Fruit fly (Drosophila melanogaster) whole organism, embryonic: ENCODE results near the gene Psn.

Experiments
- CG12104 ChIP-seq: fragments of 200-800 bp; sonication (Bioruptor generic); optimal IDR thresholded peaks from 3 replicates; lab custom pipeline; 2016; ENCODE audit warnings: missing biosample characterization, missing genetic modification characterization
- CG1233 ChIP-seq: fragments of 200-800 bp; sonication (Bioruptor generic); optimal IDR thresholded peaks from 4 replicates; lab custom pipeline; 2018; ENCODE audit warnings: missing biosample characterization, mild to moderate bottlenecking, missing genetic modification characterization
- CG12769 ChIP-seq: fragments of 200-800 bp; sonication (Bioruptor generic); optimal IDR thresholded peaks from 2 replicates; lab custom pipeline; 2019; ENCODE audit warnings: missing biosample characterization, mild to moderate bottlenecking, missing genetic modification characterization, moderate library complexity
- CG13424 ChIP-seq: fragments of 200-800 bp; sonication (Bioruptor generic); optimal IDR thresholded peaks from 2 replicates; lab custom pipeline; 2019; ENCODE audit warnings: missing biosample characterization, mild to moderate bottlenecking, missing genetic modification characterization, moderate library complexity
- CG14014 ChIP-seq: fragments of 200-800 bp; sonication (Bioruptor generic); IDR thresholded peaks from 2 replicates; pipeline ENCODE4 v1.3.6; 2022; ENCODE audit warnings: missing biosample characterization, missing genetic modification characterization
- CG14710 ChIP-seq: fragments of 200-800 bp; sonication (Bioruptor generic); optimal IDR thresholded peaks from 3 replicates; lab custom pipeline; 2019; ENCODE audit warnings: missing biosample characterization, mild to moderate bottlenecking, missing genetic modification characterization, moderate library complexity
- CG15073 ChIP-seq: fragments of 200-800 bp; sonication (Bioruptor generic); optimal IDR thresholded peaks from 2 replicates; lab custom pipeline; 2016; ENCODE audit warnings: missing biosample characterization, missing genetic modification characterization
- CG15479 ChIP-seq: fragments of 200-800 bp; sonication (Bioruptor generic); optimal IDR thresholded peaks from 3 replicates; lab custom pipeline; 2019; ENCODE audit warnings: missing biosample characterization, mild to moderate bottlenecking, missing genetic modification characterization, moderate library complexity
- CG15514 ChIP-seq: fragments of 200-800 bp; sonication (Bioruptor generic); optimal IDR thresholded peaks from 3 replicates; lab custom pipeline; 2017; ENCODE audit warnings: missing biosample characterization, missing genetic modification characterization, mild to moderate bottlenecking, moderate library complexity, missing genetic modification reagents
- CG1602 ChIP-seq: fragments of 200-800 bp; sonication (Bioruptor generic); optimal IDR thresholded peaks from 3 replicates; lab custom pipeline; 2016; ENCODE audit warnings: missing biosample characterization, missing genetic modification characterization
- CG2116 ChIP-seq: fragments of 200-800 bp; sonication (Bioruptor generic); optimal IDR thresholded peaks from 3 replicates; lab custom pipeline; 2018; ENCODE audit warnings: missing biosample characterization, mild to moderate bottlenecking, missing genetic modification characterization
- CG2120 ChIP-seq: fragments of 200-800 bp; sonication (Bioruptor generic); optimal IDR thresholded peaks from 3 replicates; lab custom pipeline; 2016; ENCODE audit warnings: missing biosample characterization, missing genetic modification characterization
- CG2129 ChIP-seq: fragments of 200-800 bp; sonication (Bioruptor generic); IDR thresholded peaks from 2 replicates; pipeline ENCODE4 v1.3.6; 2022; ENCODE audit warnings: missing biosample characterization, missing genetic modification characterization; ENCODE audit not compliant: partially characterized antibody
- CG33213 ChIP-seq: fragments of 200-800 bp; sonication (Bioruptor generic); optimal IDR thresholded peaks from 3 replicates; lab custom pipeline; 2016; ENCODE audit warnings: missing biosample characterization, missing genetic modification characterization
- CG6654 ChIP-seq: fragments of 200-800 bp; sonication (Bioruptor generic); optimal IDR thresholded peaks from 2 replicates; lab custom pipeline; 2017; ENCODE audit warnings: missing biosample characterization, mild to moderate bottlenecking, missing genetic modification characterization
- CG6689 ChIP-seq: fragments of 200-800 bp; sonication (Bioruptor generic); IDR thresholded peaks from 2 replicates; pipeline ENCODE4 v1.3.6; 2022; ENCODE audit warnings: missing biosample characterization, missing genetic modification characterization
- CG6813 ChIP-seq: fragments of 200-800 bp; sonication (Bioruptor generic); optimal IDR thresholded peaks from 2 replicates; lab custom pipeline; 2017; ENCODE audit warnings: missing biosample characterization, missing genetic modification characterization, mild to moderate bottlenecking, moderate library complexity, missing genetic modification reagents
- CG7556 ChIP-seq: fragments of 200-800 bp; sonication (Bioruptor generic); optimal IDR thresholded peaks from 2 replicates; lab custom pipeline; 2017; ENCODE audit warnings: missing biosample characterization, mild to moderate bottlenecking, missing genetic modification characterization
- CG8290 ChIP-seq, 3 experiments: fragments of 200-800 bp; sonication (Bioruptor generic); optimal IDR thresholded peaks; 2 replicates each; lab custom pipeline; 2016 to 2019; ENCODE audit warnings: missing biosample characterization in 3 of 3, missing genetic modification characterization in 3 of 3, mild to moderate bottlenecking in 2 of 3, moderate library complexity in 1 of 3
- CG9609 ChIP-seq: fragments of 200-800 bp; sonication (Bioruptor generic); optimal IDR thresholded peaks from 3 replicates; lab custom pipeline; 2016; ENCODE audit warnings: missing biosample characterization, missing genetic modification characterization
- CHES-1-like ChIP-seq: fragments of 200-800 bp; sonication (Bioruptor generic); optimal IDR thresholded peaks from 2 replicates; lab custom pipeline; 2016; ENCODE audit warnings: missing biosample characterization, missing genetic modification characterization
- CoRest ChIP-seq: fragments of 200-800 bp; sonication (Bioruptor generic); optimal IDR thresholded peaks from 3 replicates; lab custom pipeline; 2018; ENCODE audit warnings: missing biosample characterization, mild to moderate bottlenecking, missing genetic modification characterization, moderate library complexity
- D ChIP-seq, 2 experiments: fragments of 200-800 bp in 1 of 2; fragments of >200 bp in 1 of 2; sonication (Bioruptor generic) in 1 of 2; optimal IDR thresholded peaks; 2 replicates in 1 of 2; 3 replicates in 1 of 2; lab custom pipeline; 2017; ENCODE audit warnings: mild to moderate bottlenecking in 1 of 2, missing biosample characterization in 1 of 2, missing genetic modification characterization in 1 of 2, missing genetic modification reagents in 1 of 2
- GATAe ChIP-seq: fragments of 200-800 bp; sonication (Bioruptor generic); conservative IDR thresholded peaks from 2 replicates; pipeline ENCODE4 v1.3.6; 2022; ENCODE audit warnings: missing biosample characterization, missing genetic modification characterization
- Hey ChIP-seq: fragments of 200-800 bp; sonication (Bioruptor generic); optimal IDR thresholded peaks from 3 replicates; lab custom pipeline; 2018; ENCODE audit warnings: missing biosample characterization, mild to moderate bottlenecking, missing genetic modification characterization
- MBD-R2 ChIP-seq: fragments of 200-800 bp; sonication (Bioruptor generic); IDR thresholded peaks from 2 replicates; pipeline ENCODE4 v1.3.6; 2022; ENCODE audit warnings: missing biosample characterization, missing genetic modification characterization
- MTF-1 ChIP-seq: fragments of 200-800 bp; sonication (Bioruptor generic); optimal IDR thresholded peaks from 2 replicates; lab custom pipeline; 2018; ENCODE audit warnings: missing biosample characterization, mild to moderate bottlenecking, missing genetic modification characterization, borderline replicate concordance
- Nf-YA ChIP-seq: fragments of 200-800 bp; sonication (Bioruptor generic); IDR thresholded peaks from 2 replicates; pipeline ENCODE4 v1.3.6; 2022; ENCODE audit warnings: missing biosample characterization, missing genetic modification characterization
- Sox100B ChIP-seq: fragments of 200-800 bp; sonication (Bioruptor generic); optimal IDR thresholded peaks from 3 replicates; lab custom pipeline; 2018; ENCODE audit warnings: missing biosample characterization, mild to moderate bottlenecking, missing genetic modification characterization
- Spps ChIP-seq: fragments of 200-800 bp; sonication (Bioruptor generic); optimal IDR thresholded peaks from 2 replicates; lab custom pipeline; 2018; ENCODE audit warnings: missing biosample characterization, mild to moderate bottlenecking, missing genetic modification characterization
- Sry-β ChIP-seq: fragments of 200-800 bp; sonication (Bioruptor generic); optimal IDR thresholded peaks from 2 replicates; lab custom pipeline; 2018; ENCODE audit warnings: missing biosample characterization, mild to moderate bottlenecking, missing genetic modification characterization, moderate library complexity
- Taf1 ChIP-seq: fragments of 200-800 bp; sonication (Bioruptor generic); IDR thresholded peaks from 2 replicates; pipeline ENCODE4 v1.3.6; 2022; ENCODE audit warnings: missing biosample characterization, missing genetic modification characterization
- amos ChIP-seq: fragments of 200-800 bp; sonication (Bioruptor generic); IDR thresholded peaks from 2 replicates; pipeline ENCODE4 v1.3.6; 2022; ENCODE audit warnings: missing biosample characterization, missing genetic modification characterization; ENCODE audit not compliant: partially characterized antibody
- crp ChIP-seq, 2 experiments: fragments of 200-800 bp; sonication (Bioruptor generic); optimal IDR thresholded peaks; 2 replicates in 1 of 2; 3 replicates in 1 of 2; lab custom pipeline; 2017; ENCODE audit warnings: missing biosample characterization in 2 of 2, missing genetic modification characterization in 2 of 2, mild to moderate bottlenecking in 1 of 2, moderate library complexity in 1 of 2
- gfzf ChIP-seq: fragments of 200-800 bp; sonication (Bioruptor generic); optimal IDR thresholded peaks from 2 replicates; lab custom pipeline; 2016; ENCODE audit warnings: missing biosample characterization, mild to moderate bottlenecking, missing genetic modification characterization, moderate library complexity
- gsb ChIP-seq: fragments of 200-800 bp; sonication (Bioruptor generic); IDR thresholded peaks from 2 replicates; pipeline ENCODE4 v1.3.6; 2022; ENCODE audit warnings: missing biosample characterization, missing genetic modification characterization
- ind ChIP-seq: fragments of 200-800 bp; sonication (Bioruptor generic); optimal IDR thresholded peaks from 3 replicates; lab custom pipeline; 2016; ENCODE audit warnings: missing biosample characterization, missing genetic modification characterization
- knrl ChIP-seq: fragments of 200-800 bp; sonication (Bioruptor generic); IDR thresholded peaks from 3 replicates; pipeline ENCODE4 v1.3.6; 2022; ENCODE audit warnings: missing biosample characterization, missing genetic modification characterization; ENCODE audit not compliant: partially characterized antibody
- nmo ChIP-seq: fragments of 200-800 bp; sonication (Bioruptor generic); optimal IDR thresholded peaks from 2 replicates; lab custom pipeline; 2018; ENCODE audit warnings: missing biosample characterization, mild to moderate bottlenecking, missing genetic modification characterization, moderate library complexity
- pb ChIP-seq: fragments of 200-800 bp; sonication (Bioruptor generic); optimal IDR thresholded peaks from 3 replicates; lab custom pipeline; 2016; ENCODE audit warnings: missing biosample characterization, missing genetic modification characterization
- phol ChIP-seq: fragments of 200-800 bp; sonication (Bioruptor generic); optimal IDR thresholded peaks from 3 replicates; lab custom pipeline; 2018; ENCODE audit warnings: missing biosample characterization, mild to moderate bottlenecking, missing genetic modification characterization, moderate library complexity
- ranshi ChIP-seq: fragments of 200-800 bp; sonication (Bioruptor generic); IDR thresholded peaks from 2 replicates; pipeline ENCODE4 v1.3.6; 2022; ENCODE audit warnings: missing biosample characterization, missing genetic modification characterization
- schlank ChIP-seq: fragments of 200-800 bp; sonication (Bioruptor generic); optimal IDR thresholded peaks from 2 replicates; lab custom pipeline; 2018; ENCODE audit warnings: missing biosample characterization, mild to moderate bottlenecking, missing genetic modification characterization
- slou ChIP-seq: fragments of 200-800 bp; sonication (Bioruptor generic); optimal IDR thresholded peaks from 3 replicates; lab custom pipeline; 2016; ENCODE audit warnings: missing biosample characterization, missing genetic modification characterization

Psn gene

DNA sequence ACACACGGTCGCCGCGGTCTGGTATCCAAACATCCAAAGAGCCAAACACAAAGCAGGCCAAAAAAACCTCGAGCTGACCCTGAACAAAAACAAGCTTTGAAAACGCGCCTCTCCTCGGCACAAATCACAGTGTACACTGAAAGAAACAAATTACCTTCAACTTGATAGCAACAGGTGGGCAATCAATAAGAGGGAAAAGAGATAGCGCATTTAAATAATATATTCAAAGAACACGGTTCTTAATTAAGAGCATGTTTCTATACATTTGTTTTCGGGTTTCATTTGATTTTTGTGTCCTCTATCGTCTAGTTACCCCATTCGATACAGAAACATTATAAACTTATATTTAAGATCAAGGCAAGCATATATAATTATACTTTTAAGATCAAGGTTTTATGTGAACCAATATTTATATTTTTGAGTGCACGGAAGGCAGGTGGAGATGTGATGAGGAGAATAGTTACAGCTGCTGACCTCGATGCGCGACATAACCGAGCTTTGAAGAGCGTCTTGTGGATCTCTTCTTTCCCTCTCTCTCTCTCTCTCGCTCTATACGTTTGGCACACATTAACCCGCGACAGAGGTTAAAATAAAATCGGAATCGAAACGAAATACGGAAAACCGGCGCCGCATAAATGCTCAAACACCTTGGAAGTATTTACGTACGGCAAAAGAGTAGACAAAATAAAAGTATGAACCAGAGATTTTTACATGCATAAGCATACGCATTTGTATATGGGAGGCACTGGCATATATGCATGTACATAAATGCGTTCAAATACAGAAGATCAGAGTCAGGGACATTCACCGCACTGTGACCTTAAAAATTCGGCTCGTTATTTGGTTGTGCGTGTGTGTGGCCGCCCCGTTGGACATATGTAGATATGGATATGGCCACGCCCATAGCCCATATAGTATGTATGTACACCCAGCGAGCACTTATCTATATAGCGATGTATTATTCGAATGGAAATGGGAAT, 33.7 kb upstream of the Psn start (continued):
- TF ChIP-seq D (optimal IDR thresholded peaks at IDR 0.05; lab: Kevin White, UChicago): no peak
- peak; percentile 77 for TF ChIP-seq D (GFP tag; optimal IDR thresholded peaks at IDR 0.05; lab: Kevin White, UChicago)
- no peak for TF ChIP-seq gfzf (GFP tag; lab: Kevin White, UChicago)
- peak; percentile 56 for TF ChIP-seq CG12769 (tag; lab: Kevin White, UChicago)
- TF ChIP-seq crp (GFP tag; optimal IDR thresholded peaks at IDR 0.05; lab: Kevin White, UChicago): peak in 1 of 2 experiments; percentile 50
- TF ChIP-seq CG2129 (GFP tag; lab: Robert Waterston, UW): no peak
- TF ChIP-seq CG15073 (GFP tag; lab: Kevin White, UChicago): no peak
- peak; percentile 83 for TF ChIP-seq CG14710 (tag; lab: Kevin White, UChicago)
- peak; percentile 85 for TF ChIP-seq ind (GFP tag; lab: Kevin White, UChicago)
- TF ChIP-seq CG12104: peak; percentile 81
- peak; percentile 92 for TF ChIP-seq CG7556 (GFP tag; lab: Kevin White, UChicago)
- TF ChIP-seq CG13424 (tag; lab: Kevin White, UChicago): peak; percentile 91
- peak; percentile 47 for TF ChIP-seq CG6654 (GFP tag; lab: Kevin White, UChicago)
- TF ChIP-seq CG1602 (GFP tag; lab: Kevin White, UChicago): peak; percentile 85
- TF ChIP-seq gsb (GFP tag; lab: Robert Waterston, UW): peak; percentile 73
- TF ChIP-seq Spps (tag; lab: Kevin White, UChicago): peak; percentile 42
- TF ChIP-seq amos (GFP tag; lab: Robert Waterston, UW): no peak

DNA sequence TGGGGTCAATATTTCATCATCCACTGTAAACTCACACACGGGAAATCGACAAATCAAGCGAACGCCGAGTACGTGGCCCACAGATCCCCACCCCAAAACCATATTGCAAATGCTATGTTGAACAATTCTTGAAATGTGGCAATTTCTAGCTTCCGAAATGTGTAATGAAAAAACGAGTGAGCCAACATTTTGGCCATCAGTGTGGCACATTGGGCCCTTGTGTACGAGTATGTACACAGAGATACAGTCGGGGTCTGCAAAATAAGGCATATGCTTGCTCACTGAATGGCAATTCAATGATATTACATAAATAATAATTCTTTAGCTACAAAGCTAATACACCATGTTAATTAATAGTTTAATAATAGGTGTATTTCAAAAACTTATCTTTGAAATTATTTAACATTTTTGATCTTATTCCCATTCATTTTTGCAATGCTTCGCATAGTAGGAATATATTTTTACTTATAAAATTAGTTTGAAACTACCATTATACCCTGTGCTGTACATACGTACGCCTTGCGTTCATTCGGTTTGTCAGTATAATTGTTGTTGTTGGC, 32.6 kb upstream of the Psn start:
- TF ChIP-seq Hey (tag; lab: Kevin White, UChicago): no peak
- TF ChIP-seq slou (GFP tag; lab: Kevin White, UChicago): peak; percentile 82
- TF ChIP-seq CG14014 (GFP tag; lab: Robert Waterston, UW): peak; percentile 85
- TF ChIP-seq CG15479 (GFP tag; lab: Kevin White, UChicago): peak; percentile 7
- peak; percentile 73 for TF ChIP-seq ranshi (GFP tag; lab: Robert Waterston, UW)
- TF ChIP-seq GATAe (GFP tag; lab: Robert Waterston, UW): peak; percentile 57; the same call in 1 of the 2 replicates
- peak; percentile 81 for TF ChIP-seq pb (GFP tag; lab: Kevin White, UChicago)
- TF ChIP-seq nmo: peak; percentile 92
- TF ChIP-seq CG1233 (GFP tag; lab: Kevin White, UChicago): peak; percentile 85
- 0 out of 2 replicates have a peak, but pooled peaks have one; percentile 50 for TF ChIP-seq Nf-YA (GFP tag; lab: Robert Waterston, UW)
- peak; percentile 35 for TF ChIP-seq CG8290 (GFP tag; optimal IDR thresholded peaks at IDR 0.05; lab: Kevin White, UChicago)
- TF ChIP-seq CG8290 (tag; optimal IDR thresholded peaks at IDR 0.05; lab: Kevin White, UChicago): peak in 1 of 2 experiments; percentile 92
- peak; percentile 73 for TF ChIP-seq CG9609 (GFP tag; lab: Kevin White, UChicago)
- TF ChIP-seq Taf1 (GFP tag; lab: Robert Waterston, UW): peak; percentile 67; the same call in 1 of the 2 replicates
- TF ChIP-seq CG6813 (GFP tag; lab: Kevin White, UChicago): peak; percentile 69
- TF ChIP-seq schlank: peak; percentile 66
- TF ChIP-seq CG2120: peak; percentile 93
- peak; percentile 91 for TF ChIP-seq Sox100B (GFP tag; lab: Kevin White, UChicago)
- TF ChIP-seq phol (tag; lab: Kevin White, UChicago): peak; percentile 87
- TF ChIP-seq CoRest: peak; percentile 94
- peak; percentile 78 for TF ChIP-seq CG15514 (GFP tag; lab: Kevin White, UChicago)
- TF ChIP-seq CG2116 (GFP tag; lab: Kevin White, UChicago): peak; percentile 73
- TF ChIP-seq Sry-β (GFP tag; lab: Kevin White, UChicago): no peak
- peak; percentile 88 for TF ChIP-seq CG6689 (GFP tag; lab: Robert Waterston, UW)
- TF ChIP-seq knrl (GFP tag; lab: Robert Waterston, UW): peak; percentile 14; the same call in 1 of the 3 replicates
- peak; percentile 71 for TF ChIP-seq CHES-1-like (GFP tag; lab: Kevin White, UChicago)
- peak; percentile 65 for TF ChIP-seq CG33213
- TF ChIP-seq MTF-1 (GFP tag; lab: Kevin White, UChicago): peak; percentile 44
- peak; percentile 60; the same call in 1 of the 2 replicates for TF ChIP-seq MBD-R2 (GFP tag; lab: Robert Waterston, UW)
